Worm (Caenorhabditis elegans) whole organism, L3 larva: ENCODE measurements around the gene R07B1.8.

ENCODE experiments used
- egl-27 ChIP-seq: sonication (generic microtip); optimal IDR thresholded peaks from 4 replicates; lab custom pipeline; 2017; ENCODE audit warnings: missing biosample characterization, missing genetic modification reagents, missing genetic modification characterization
- elt-1 ChIP-seq: fragments of 150-350 bp; optimal IDR thresholded peaks from 2 replicates; lab custom pipeline; 2014; ENCODE audit warnings: missing biosample characterization, missing genetic modification characterization
- elt-3 ChIP-seq, 3 experiments: fragments of 150-350 bp in 1 of 3; sonication (generic microtip) in 2 of 3; optimal IDR thresholded peaks; 2 replicates in 2 of 3; 4 replicates in 1 of 3; lab custom pipeline; 2014 to 2017; ENCODE audit warnings: missing biosample characterization in 3 of 3, missing genetic modification characterization in 3 of 3
- eor-1 ChIP-seq, 2 experiments: fragments of 150-350 bp; optimal IDR thresholded peaks; 2 replicates each; lab custom pipeline; 2014 to 2018; ENCODE audit warnings: missing biosample characterization in 2 of 2, missing genetic modification characterization in 2 of 2
- nfya-1 ChIP-seq: sonication (generic microtip); optimal IDR thresholded peaks from 2 replicates; lab custom pipeline; 2017; ENCODE audit warnings: missing genetic modification characterization, mild to moderate bottlenecking, missing compliant biosample characterization, antibody characterized with exemption, moderate library complexity; ENCODE audit not compliant: insufficient read depth
- nhr-237 ChIP-seq: fragments of 150-350 bp; optimal IDR thresholded peaks from 2 replicates; lab custom pipeline; 2014; ENCODE audit warnings: missing biosample characterization, missing genetic modification characterization
- nhr-28 ChIP-seq: fragments of 150-350 bp; optimal IDR thresholded peaks from 2 replicates; lab custom pipeline; 2014; ENCODE audit warnings: missing biosample characterization, missing genetic modification characterization
- skn-1 ChIP-seq: fragments of 150-350 bp; optimal IDR thresholded peaks from 2 replicates; lab custom pipeline; 2014; ENCODE audit warnings: missing biosample characterization, missing genetic modification characterization

- TF ChIP-seq nhr-28 (tag; lab: Kevin White, UChicago), result no peak
- TF ChIP-seq nhr-237, result no peak
- no peak for TF ChIP-seq egl-27 (tag; lab: Kevin White, UChicago)
- no peak for TF ChIP-seq elt-3 (tag; optimal IDR thresholded peaks at IDR 0.05; lab: Kevin White, UChicago)
- TF ChIP-seq elt-1 (tag; lab: Kevin White, UChicago), result no peak
- TF ChIP-seq nfya-1 (tag; lab: Kevin White, UChicago), result no peak
- no peak for TF ChIP-seq eor-1 (tag; optimal IDR thresholded peaks at IDR 0.05; lab: Kevin White, UChicago)
- no peak for TF ChIP-seq skn-1 (tag; lab: Kevin White, UChicago)
Measured at ce11 chrX:9862916-9863624, 9.4 kb downstream of the R07B1.8 start, which contains the start of the genes gst-36 and R07B1.5.
